Worm (Caenorhabditis elegans) whole organism, dauer: ENCODE data around the gene set-15.

ENCODE experiments used
- unc-62 ChIP-seq: sonication (generic microtip); optimal IDR thresholded peaks from 2 replicates; lab custom pipeline; 2017; ENCODE audit warnings: missing biosample characterization, missing genetic modification reagents, missing genetic modification characterization

Gene set-15

DNA sequence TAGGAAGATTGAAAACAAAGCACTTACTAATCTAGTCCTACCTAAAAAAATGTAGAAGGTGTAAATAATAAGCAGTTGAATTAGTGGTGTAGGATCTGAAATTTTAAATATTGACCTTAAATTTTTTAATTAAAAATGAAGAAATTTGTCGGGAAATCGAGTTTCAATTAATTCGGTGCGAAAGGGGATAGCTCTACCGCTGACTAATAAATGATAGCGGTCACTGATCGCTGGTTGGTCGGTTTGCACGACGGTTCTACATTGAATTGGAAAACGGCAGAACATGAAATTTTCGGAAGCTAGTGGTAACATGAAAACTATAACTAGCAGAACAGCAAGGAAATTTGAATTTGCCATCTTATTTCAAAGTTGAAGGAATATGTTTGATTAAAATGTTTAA lies at the start of gene set-15:
set-15 (minus strand) TSS at position 101 of the 400 bp plus-strand sequence.
- no peak for TF ChIP-seq unc-62 (GFP tag; lab: Kevin White, UChicago)

DNA sequence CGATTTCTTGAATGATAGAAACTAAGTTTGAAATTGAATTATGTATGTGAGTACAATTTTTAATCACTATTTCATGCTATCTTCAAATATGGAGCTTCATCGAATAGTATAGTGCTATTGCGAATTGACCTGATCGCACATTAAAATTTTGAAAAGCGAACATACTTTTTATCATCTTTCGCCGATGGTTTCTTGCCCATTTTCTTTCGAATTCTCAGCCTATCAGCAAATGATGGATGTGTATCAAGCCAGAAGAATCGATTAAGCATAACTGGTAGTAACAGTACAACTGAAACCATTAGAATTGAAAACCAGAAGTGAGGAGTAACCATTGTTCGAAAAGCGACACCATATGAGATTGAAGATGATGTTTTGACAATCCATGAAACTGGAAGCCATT lies 49.6 kb upstream of the set-15 start:
- TF ChIP-seq unc-62 (GFP tag; lab: Kevin White, UChicago), result no peak

DNA sequence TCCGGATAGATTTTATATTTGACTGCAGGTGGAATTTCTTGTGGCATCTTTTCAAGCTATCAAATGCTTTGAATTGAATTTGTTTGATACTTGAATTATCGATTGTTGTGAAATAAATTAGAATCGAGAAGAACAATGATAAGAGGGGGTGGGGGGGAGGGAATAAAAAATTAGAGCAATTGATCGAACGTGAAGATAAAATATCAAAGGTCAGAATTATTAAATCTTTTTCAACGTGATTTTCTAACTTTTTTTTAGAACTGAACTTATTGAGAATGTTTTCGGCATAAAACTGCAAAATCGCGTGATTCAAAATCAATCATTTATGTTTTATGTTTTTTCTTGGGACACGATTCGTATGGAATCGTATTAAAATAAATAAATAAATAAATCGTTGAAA lies 47.2 kb upstream of the set-15 start, which contains the start of gene mpz-4:
mpz-4 (minus strand) TSS at position 101 of the 400 bp plus-strand sequence.
- no peak for TF ChIP-seq unc-62 (GFP tag; lab: Kevin White, UChicago)

ce11 chrIV:4821843-4822242 lies 41.8 kb upstream of the set-15 start:
- TF ChIP-seq unc-62 (GFP tag; lab: Kevin White, UChicago), result no peak

ce11 chrIV:4821054-4821453 lies 41.0 kb upstream of the set-15 start, which contains the start of gene H06H21.8:
H06H21.8 (minus strand) TSS chrIV:4821131.
- TF ChIP-seq unc-62 (GFP tag; lab: Kevin White, UChicago), result no peak

ce11 chrIV:4814185-4814584 lies 34.2 kb upstream of the set-15 start, which contains the start of gene srw-94:
srw-94 (plus strand) TSS chrIV:4814485.
- no peak for TF ChIP-seq unc-62 (GFP tag; lab: Kevin White, UChicago)

- no peak for TF ChIP-seq unc-62 (GFP tag; lab: Kevin White, UChicago)
Measured at ce11 chrIV:4811863-4812262, 31.8 kb upstream of the set-15 start, which contains the start of gene srw-95. srw-95 (plus strand) TSS chrIV:4812075.

- TF ChIP-seq unc-62 (GFP tag; lab: Kevin White, UChicago), result no peak
Measured at ce11 chrIV:4810377-4810984, 30.5 kb upstream of the set-15 start, which contains the start of gene eif-1.A. eif-1.A (plus strand) TSS chrIV:4810934.

- TF ChIP-seq unc-62 (GFP tag; lab: Kevin White, UChicago), result no peak
Measured at ce11 chrIV:4809813-4810212, 29.8 kb upstream of the set-15 start, which contains the start of gene H06H21.37. H06H21.37 (minus strand) TSS chrIV:4809974.

DNA sequence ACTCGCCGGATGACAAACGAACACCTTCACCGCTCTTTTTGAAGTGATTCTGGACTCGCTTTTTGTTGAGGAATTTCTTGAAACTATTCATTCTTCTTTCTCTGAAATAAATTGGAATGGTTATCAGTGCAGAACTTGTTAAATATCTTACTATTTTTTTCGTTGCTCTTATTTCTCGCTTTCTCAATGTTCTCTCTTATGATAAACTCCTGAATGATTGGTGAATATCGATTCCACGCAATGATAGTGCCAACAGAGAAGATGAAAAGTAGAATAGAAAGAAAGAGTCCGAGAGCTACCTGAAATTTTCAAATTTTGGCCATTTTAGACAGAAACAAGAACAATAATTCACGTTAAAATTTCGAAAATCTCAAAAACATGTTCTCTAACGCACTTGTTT lies 29.4 kb upstream of the set-15 start, which contains the start of gene ubxn-6:
ubxn-6 (minus strand) TSS at position 101 of the 400 bp plus-strand sequence.
- no peak for TF ChIP-seq unc-62 (GFP tag; lab: Kevin White, UChicago)

ce11 chrIV:4807219-4807618 lies 27.2 kb upstream of the set-15 start, which contains the start of gene H06H21.11:
H06H21.11 (minus strand) TSS chrIV:4807319.
- no peak for TF ChIP-seq unc-62 (GFP tag; lab: Kevin White, UChicago)

DNA sequence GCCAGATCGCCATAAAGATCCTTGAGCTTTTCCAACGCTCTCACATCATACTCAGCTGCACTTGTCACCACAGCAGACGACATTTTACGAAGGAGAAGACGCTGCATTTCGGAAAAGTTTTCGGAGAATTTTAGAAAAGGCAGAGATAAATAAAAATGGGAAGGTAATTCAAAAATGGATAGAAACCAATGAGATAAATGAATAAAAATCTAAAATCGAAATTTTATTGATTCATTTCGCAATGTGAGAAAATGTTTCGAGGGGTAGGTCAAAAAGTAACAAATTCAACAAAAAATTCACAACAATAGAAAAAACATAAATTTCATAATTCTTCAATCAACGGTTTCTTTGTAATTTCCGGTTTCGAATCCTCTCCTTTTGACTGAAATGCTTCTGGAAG lies 26.5 kb upstream of the set-15 start, which contains the start of gene dpf-5:
dpf-5 (minus strand) TSS at position 101 of the 400 bp plus-strand sequence.
- no peak for TF ChIP-seq unc-62 (GFP tag; lab: Kevin White, UChicago)

DNA sequence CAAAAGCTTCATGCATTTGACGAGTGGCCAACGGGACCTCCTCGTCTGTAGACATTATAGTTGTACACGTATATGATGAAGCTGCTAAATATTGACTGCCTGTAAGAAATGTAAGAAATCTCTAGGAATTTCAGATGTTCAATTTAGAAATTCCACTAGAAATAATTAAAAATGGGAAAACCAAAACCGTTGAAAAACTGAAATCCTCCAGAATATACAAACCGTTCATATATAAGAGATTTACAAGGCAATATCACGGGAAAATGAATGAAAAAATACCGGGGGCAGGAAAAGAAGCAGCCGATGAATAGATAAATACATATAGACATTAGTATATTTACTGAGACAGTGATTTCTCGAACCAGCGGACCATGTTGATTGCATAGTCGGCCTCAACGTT lies 22.5 kb upstream of the set-15 start, which contains the start of gene dpf-7:
dpf-7 (minus strand) TSS at position 101 of the 400 bp plus-strand sequence.
- no peak for TF ChIP-seq unc-62 (GFP tag; lab: Kevin White, UChicago)

DNA sequence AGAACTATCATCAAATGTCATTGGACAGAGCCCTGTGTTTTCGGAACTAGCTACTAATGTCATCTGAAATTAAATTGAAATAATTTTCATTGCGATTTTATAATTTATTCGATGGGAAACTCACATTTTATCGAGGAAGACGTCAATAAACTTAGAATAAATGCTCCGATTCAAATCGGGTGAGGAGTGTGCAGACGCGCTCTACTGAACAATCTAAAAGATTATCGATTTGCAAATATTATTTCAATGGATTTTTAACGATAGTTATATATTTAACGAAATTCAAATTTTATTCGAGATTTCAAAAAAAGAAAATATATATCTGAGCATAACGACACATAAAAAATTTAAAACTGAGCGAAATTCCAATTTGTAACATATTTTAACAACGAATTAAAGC lies 19.1 kb upstream of the set-15 start, which contains the start of gene eor-1:
eor-1 (minus strand) TSS at position 65 of the 400 bp plus-strand sequence.
- TF ChIP-seq unc-62 (GFP tag; lab: Kevin White, UChicago), result no peak

DNA sequence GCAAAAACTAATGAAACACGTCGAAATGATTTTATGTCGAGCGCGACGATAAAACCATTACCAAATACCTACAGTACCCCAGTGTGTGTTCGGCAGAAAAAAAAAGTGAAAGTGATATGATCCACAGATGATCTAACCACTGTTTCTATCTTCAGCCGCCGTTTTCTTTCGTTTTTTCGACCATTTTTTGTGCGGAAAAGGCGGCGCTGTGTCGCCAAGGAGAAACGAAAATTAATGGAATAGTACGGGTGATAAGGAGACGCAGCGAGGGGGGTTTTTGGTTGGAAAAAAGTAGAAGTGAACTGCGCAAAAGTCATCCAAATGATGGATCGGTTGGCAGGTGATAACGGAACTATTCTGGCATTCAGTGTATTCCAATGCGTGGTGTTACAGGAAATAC lies 15.1 kb upstream of the set-15 start:
- TF ChIP-seq unc-62 (GFP tag; lab: Kevin White, UChicago), result no peak

ce11 chrIV:4789445-4789844 lies 9.4 kb upstream of the set-15 start, which contains the start of gene R11E3.1:
R11E3.1 (plus strand) TSS chrIV:4789745.
- no peak for TF ChIP-seq unc-62 (GFP tag; lab: Kevin White, UChicago)
